Fruit fly (Drosophila melanogaster) whole organism, embryonic: ENCODE measurements around the gene CG14309.

Experiments
- ATbp ChIP-seq: fragments of 200-800 bp; sonication (Bioruptor generic); optimal IDR thresholded peaks from 2 replicates; lab custom pipeline; 2017; ENCODE audit warnings: missing biosample characterization, mild to moderate bottlenecking, missing genetic modification characterization, missing genetic modification reagents
- BEAF-32 ChIP-seq: fragments of 200-800 bp; sonication (Bioruptor generic); optimal IDR thresholded peaks from 3 replicates; lab custom pipeline; 2017; ENCODE audit warnings: missing biosample characterization, missing genetic modification characterization, mild to moderate bottlenecking, moderate library complexity, missing genetic modification reagents
- CG12299 ChIP-seq: fragments of 200-800 bp; sonication (Bioruptor generic); optimal IDR thresholded peaks from 2 replicates; lab custom pipeline; 2018; ENCODE audit warnings: missing biosample characterization, mild to moderate bottlenecking, missing genetic modification characterization
- CG13296 ChIP-seq: fragments of 200-800 bp; sonication (Bioruptor generic); optimal IDR thresholded peaks from 3 replicates; lab custom pipeline; 2018; ENCODE audit warnings: missing biosample characterization, mild to moderate bottlenecking, missing genetic modification characterization
- CG13775 ChIP-seq: fragments of 200-800 bp; sonication (Bioruptor generic); optimal IDR thresholded peaks from 3 replicates; lab custom pipeline; 2017; ENCODE audit warnings: missing biosample characterization, mild to moderate bottlenecking, missing genetic modification characterization
- CG14860 ChIP-seq: fragments of 200-800 bp; sonication (Bioruptor generic); IDR thresholded peaks from 3 replicates; pipeline ENCODE4 v1.3.6; 2022; ENCODE audit warnings: missing biosample characterization, missing genetic modification characterization; ENCODE audit not compliant: partially characterized antibody
- CG17385 ChIP-seq: fragments of 200-800 bp; sonication (Bioruptor generic); optimal IDR thresholded peaks from 3 replicates; lab custom pipeline; 2018; ENCODE audit warnings: missing biosample characterization, mild to moderate bottlenecking, missing genetic modification characterization
- CG2712 ChIP-seq: fragments of 200-800 bp; optimal IDR thresholded peaks from 3 replicates; lab custom pipeline; 2019; ENCODE audit warnings: missing biosample characterization, mild to moderate bottlenecking, missing genetic modification characterization, moderate library complexity
- CG30403 ChIP-seq: fragments of 200-800 bp; sonication (Bioruptor generic); optimal IDR thresholded peaks from 3 replicates; lab custom pipeline; 2016; ENCODE audit warnings: missing biosample characterization, missing genetic modification characterization
- CG32772 ChIP-seq: fragments of 200-800 bp; sonication (Bioruptor generic); IDR thresholded peaks from 2 replicates; pipeline ENCODE4 v1.3.6; 2022; ENCODE audit warnings: missing biosample characterization, missing genetic modification characterization
- CG3281 ChIP-seq: fragments of 200-800 bp; sonication (Bioruptor generic); optimal IDR thresholded peaks from 3 replicates; lab custom pipeline; 2017; ENCODE audit warnings: missing biosample characterization, mild to moderate bottlenecking, missing genetic modification characterization
- CG3407 ChIP-seq: fragments of 200-800 bp; sonication (Bioruptor generic); optimal IDR thresholded peaks from 2 replicates; lab custom pipeline; 2018; ENCODE audit warnings: missing biosample characterization, mild to moderate bottlenecking, missing genetic modification characterization
- CG34224 ChIP-seq: fragments of 200-800 bp; sonication (Bioruptor generic); IDR thresholded peaks from 3 replicates; pipeline ENCODE4 v1.3.6; 2022; ENCODE audit warnings: missing biosample characterization, missing genetic modification characterization; ENCODE audit not compliant: partially characterized antibody
- CG6765 ChIP-seq: fragments of 200-800 bp; sonication (Bioruptor generic); optimal IDR thresholded peaks from 3 replicates; lab custom pipeline; 2017; ENCODE audit warnings: missing biosample characterization, mild to moderate bottlenecking, missing genetic modification characterization
- CG7839 ChIP-seq: fragments of 200-800 bp; sonication (Bioruptor generic); optimal IDR thresholded peaks from 3 replicates; lab custom pipeline; 2018; ENCODE audit warnings: missing biosample characterization, mild to moderate bottlenecking, missing genetic modification characterization, moderate library complexity
- CG9215 ChIP-seq: fragments of 200-800 bp; sonication (Bioruptor generic); IDR thresholded peaks from 2 replicates; pipeline ENCODE4 v1.3.6; 2022; ENCODE audit warnings: missing biosample characterization, missing genetic modification characterization
- CG9727 ChIP-seq: fragments of 200-800 bp; sonication (Bioruptor generic); optimal IDR thresholded peaks from 3 replicates; lab custom pipeline; 2017; ENCODE audit warnings: missing biosample characterization, mild to moderate bottlenecking, missing genetic modification characterization
- CTCF ChIP-seq: fragments of 200-800 bp; sonication (Bioruptor generic); optimal IDR thresholded peaks from 2 replicates; lab custom pipeline; 2017; ENCODE audit warnings: missing biosample characterization, mild to moderate bottlenecking, missing genetic modification characterization, moderate library complexity
- Dbx ChIP-seq: fragments of 200-800 bp; sonication (Bioruptor generic); IDR thresholded peaks from 3 replicates; pipeline ENCODE4 v1.3.6; 2022; ENCODE audit warnings: missing biosample characterization, missing genetic modification characterization
- Deaf1 ChIP-seq: fragments of 200-800 bp; optimal IDR thresholded peaks from 3 replicates; lab custom pipeline; 2019; ENCODE audit warnings: missing biosample characterization, mild to moderate bottlenecking, missing genetic modification characterization, moderate library complexity
- Dek ChIP-seq: fragments of 200-800 bp; sonication (Bioruptor generic); optimal IDR thresholded peaks from 3 replicates; lab custom pipeline; 2019; ENCODE audit warnings: missing biosample characterization, mild to moderate bottlenecking, missing genetic modification characterization, moderate library complexity
- HLH3B ChIP-seq: fragments of 200-800 bp; sonication (Bioruptor generic); IDR thresholded peaks from 2 replicates; pipeline ENCODE4 v1.3.6; 2022; ENCODE audit warnings: missing biosample characterization, missing genetic modification characterization
- Hr3 ChIP-seq: fragments of 200-800 bp; sonication (Bioruptor generic); optimal IDR thresholded peaks from 3 replicates; lab custom pipeline; 2016; ENCODE audit warnings: missing biosample characterization, missing genetic modification characterization
- Max ChIP-seq: fragments of 200-800 bp; sonication (Bioruptor generic); optimal IDR thresholded peaks from 2 replicates; lab custom pipeline; 2016; ENCODE audit warnings: missing biosample characterization, mild to moderate bottlenecking, missing genetic modification characterization
- Med ChIP-seq: fragments of 200-800 bp; sonication (Bioruptor generic); peaks from one replicate; lab custom pipeline; 2016; ENCODE audit warnings: missing biosample characterization, missing genetic modification characterization, mild to moderate bottlenecking, inconsistent platforms, moderate library complexity
- NFAT ChIP-seq: fragments of 200-800 bp; sonication (Bioruptor generic); IDR thresholded peaks from 2 replicates; pipeline ENCODE4 v1.3.6; 2022; ENCODE audit warnings: missing biosample characterization, missing genetic modification characterization
- Oli ChIP-seq: fragments of 200-800 bp; sonication (Bioruptor generic); optimal IDR thresholded peaks from 2 replicates; lab custom pipeline; 2018; ENCODE audit warnings: missing biosample characterization, mild to moderate bottlenecking, missing genetic modification characterization, moderate library complexity
- Sin3A ChIP-seq: fragments of >200 bp; optimal IDR thresholded peaks from 2 replicates; lab custom pipeline; 2018
- Sox102F ChIP-seq: fragments of 200-800 bp; sonication (Bioruptor generic); optimal IDR thresholded peaks from 2 replicates; lab custom pipeline; 2018; ENCODE audit warnings: missing biosample characterization, mild to moderate bottlenecking, missing genetic modification characterization, moderate library complexity
- ara ChIP-seq: fragments of 200-800 bp; sonication (Bioruptor generic); IDR thresholded peaks from 2 replicates; pipeline ENCODE4 v1.3.6; 2022; ENCODE audit warnings: missing biosample characterization, missing genetic modification characterization
- bab2 ChIP-seq: fragments of 200-800 bp; sonication (Bioruptor generic); optimal IDR thresholded peaks from 2 replicates; lab custom pipeline; 2016; ENCODE audit warnings: missing biosample characterization, missing genetic modification characterization
- bsh ChIP-seq, 2 experiments: fragments of 200-800 bp; sonication (Bioruptor generic); optimal IDR thresholded peaks; 2 replicates each; lab custom pipeline; 2017 to 2018; ENCODE audit warnings: mild to moderate bottlenecking in 2 of 2, missing biosample characterization in 2 of 2, missing genetic modification characterization in 2 of 2, moderate library complexity in 1 of 2
- caup ChIP-seq: fragments of 200-800 bp; sonication (Bioruptor generic); optimal IDR thresholded peaks from 3 replicates; lab custom pipeline; 2017; ENCODE audit warnings: missing biosample characterization, mild to moderate bottlenecking, missing genetic modification characterization, moderate library complexity; ENCODE audit not compliant: severe bottlenecking
- ci ChIP-seq: fragments of 200-800 bp; sonication (Bioruptor generic); IDR thresholded peaks from 3 replicates; pipeline ENCODE4 v1.3.6; 2022; ENCODE audit warnings: missing biosample characterization, missing genetic modification characterization
- da ChIP-seq: fragments of 200-800 bp; sonication (Bioruptor generic); optimal IDR thresholded peaks from 2 replicates; lab custom pipeline; 2016; ENCODE audit warnings: missing biosample characterization, missing genetic modification characterization
- dysf ChIP-seq: fragments of 200-800 bp; sonication (Bioruptor generic); IDR thresholded peaks from 3 replicates; pipeline ENCODE4 v1.3.6; 2022; ENCODE audit warnings: missing biosample characterization, missing genetic modification characterization
- grau ChIP-seq: fragments of 200-800 bp; optimal IDR thresholded peaks from 3 replicates; lab custom pipeline; 2019; ENCODE audit warnings: missing biosample characterization, mild to moderate bottlenecking, missing genetic modification characterization, moderate library complexity
- lbe ChIP-seq: fragments of 200-800 bp; sonication (Bioruptor generic); optimal IDR thresholded peaks from 2 replicates; lab custom pipeline; 2016; ENCODE audit warnings: missing biosample characterization, mild to moderate bottlenecking, missing genetic modification characterization
- lmd ChIP-seq: fragments of 200-800 bp; sonication (Bioruptor generic); IDR thresholded peaks from 2 replicates; pipeline ENCODE4 v1.3.6; 2022; ENCODE audit warnings: missing biosample characterization, missing genetic modification characterization
- maf-S ChIP-seq: fragments of 200-800 bp; sonication (Bioruptor generic); optimal IDR thresholded peaks from 2 replicates; lab custom pipeline; 2016; ENCODE audit warnings: missing biosample characterization, missing genetic modification characterization
- org-1 ChIP-seq: fragments of 200-800 bp; sonication (Bioruptor generic); optimal IDR thresholded peaks from 2 replicates; lab custom pipeline; 2017; ENCODE audit warnings: missing biosample characterization, missing genetic modification characterization
- phol ChIP-seq: fragments of 200-800 bp; sonication (Bioruptor generic); optimal IDR thresholded peaks from 3 replicates; lab custom pipeline; 2018; ENCODE audit warnings: missing biosample characterization, mild to moderate bottlenecking, missing genetic modification characterization, moderate library complexity
- rib ChIP-seq: fragments of 200-800 bp; sonication (Bioruptor generic); IDR thresholded peaks from 2 replicates; pipeline ENCODE4 v1.3.6; 2022; ENCODE audit warnings: missing biosample characterization, missing genetic modification characterization
- row ChIP-seq: fragments of 200-800 bp; sonication (Bioruptor generic); IDR thresholded peaks from 3 replicates; pipeline ENCODE4 v1.3.6; 2022; ENCODE audit warnings: missing biosample characterization, missing genetic modification characterization
- run ChIP-seq: fragments of 200-800 bp; sonication (Bioruptor generic); optimal IDR thresholded peaks from 3 replicates; lab custom pipeline; 2018; ENCODE audit warnings: missing biosample characterization, mild to moderate bottlenecking, missing genetic modification characterization
- sob ChIP-seq: fragments of 200-800 bp; sonication (Bioruptor generic); IDR thresholded peaks from 2 replicates; pipeline ENCODE4 v1.3.6; 2022; ENCODE audit warnings: missing biosample characterization, missing genetic modification characterization
- sr ChIP-seq: fragments of 200-800 bp; sonication (Bioruptor generic); IDR thresholded peaks from 3 replicates; pipeline ENCODE4 v1.3.6; 2022; ENCODE audit warnings: missing biosample characterization, missing genetic modification characterization
- stc ChIP-seq: fragments of 200-800 bp; sonication (Bioruptor generic); IDR thresholded peaks from 2 replicates; pipeline ENCODE4 v1.3.6; 2022; ENCODE audit warnings: missing biosample characterization, missing genetic modification characterization
- tin ChIP-seq: fragments of 200-800 bp; sonication (Bioruptor generic); optimal IDR thresholded peaks from 3 replicates; lab custom pipeline; 2016; ENCODE audit warnings: missing biosample characterization, missing genetic modification characterization
- unc-4 ChIP-seq: fragments of 200-800 bp; sonication (Bioruptor generic); IDR thresholded peaks from 2 replicates; pipeline ENCODE4 v1.3.6; 2022; ENCODE audit warnings: missing biosample characterization, missing genetic modification characterization; ENCODE audit not compliant: partially characterized antibody
- zf30C ChIP-seq: fragments of 200-800 bp; sonication (Bioruptor generic); optimal IDR thresholded peaks from 3 replicates; lab custom pipeline; 2018; ENCODE audit warnings: missing biosample characterization, mild to moderate bottlenecking, missing genetic modification characterization

CG14309 gene

dm6 chr3R:18393436-18393835 lies 8.6 kb upstream of the CG14309 start (continued):
- TF ChIP-seq grau (peak; percentile 70), Sox102F (GFP tag; lab: Kevin White, UChicago) (peak; percentile 69), lmd (GFP tag; lab: Robert Waterston, UW) (peak; percentile 34; the same call in 1 of the 2 replicates), CG3407 (peak; percentile 9), run (tag; lab: Kevin White, UChicago) (peak; percentile 30), CG6765 (peak; percentile 15), Sin3A (no peak), Oli (peak; percentile 50), tin (GFP tag; lab: Kevin White, UChicago) (peak; percentile 16), CG17385 (GFP tag; lab: Kevin White, UChicago) (peak; percentile 54), NFAT (peak; percentile 43; the same call in 1 of the 2 replicates), Hr3 (GFP tag; lab: Kevin White, UChicago) (peak; percentile 24), CG2712 (tag; lab: Kevin White, UChicago) (peak; percentile 64), CG30403 (GFP tag; lab: Kevin White, UChicago) (peak; percentile 63), phol (tag; lab: Kevin White, UChicago) (peak; percentile 28), Deaf1 (tag; lab: Kevin White, UChicago) (no peak), sob (GFP tag; lab: Robert Waterston, UW) (peak; percentile 45; the same call in 1 of the 2 replicates), CG12299 (tag; lab: Kevin White, UChicago) (peak; percentile 21), org-1 (GFP tag; lab: Kevin White, UChicago) (peak; percentile 27), ATbp (GFP tag; lab: Kevin White, UChicago) (peak; percentile 19), sr (no peak), bsh (GFP tag; optimal IDR thresholded peaks at IDR 0.05; lab: Kevin White, UChicago) (peak in 1 of 2 experiments; percentile 52), CG32772 (GFP tag; lab: Robert Waterston, UW) (peak; percentile 46; the same call in 1 of the 2 replicates), bab2 (GFP tag; lab: Kevin White, UChicago) (peak; percentile 6), ara (GFP tag; lab: Robert Waterston, UW) (peak; percentile 14; the same call in 1 of the 2 replicates), CG9727 (GFP tag; lab: Kevin White, UChicago) (peak; percentile 54), Dek (tag; lab: Kevin White, UChicago) (peak; percentile 44), zf30C (peak; percentile 28), CG3281 (GFP tag; lab: Kevin White, UChicago) (peak; percentile 7), CG9215 (GFP tag; lab: Robert Waterston, UW) (peak; percentile 45), CG13775 (peak; percentile 59), CTCF (GFP tag; lab: Kevin White, UChicago) (no peak), ci (GFP tag; lab: Robert Waterston, UW) (0 out of 3 replicates have a peak, but pooled peaks have one; percentile 47), Med (GFP tag; lab: Kevin White, UChicago) (peak; percentile 86), CG34224 (GFP tag; lab: Robert Waterston, UW) (no peak), CG7839 (tag; lab: Kevin White, UChicago) (peak; percentile 71), dysf (peak; percentile 65), Dbx (GFP tag; lab: Robert Waterston, UW) (peak; percentile 51; the same call in 2 of the 3 replicates), HLH3B (GFP tag; lab: Robert Waterston, UW) (no peak), row (GFP tag; lab: Robert Waterston, UW) (peak; percentile 79), da (no peak), stc (peak; percentile 36; the same call in 1 of the 2 replicates), CG14860 (GFP tag; lab: Robert Waterston, UW) (no peak), maf-S (GFP tag; lab: Kevin White, UChicago) (no peak), Max (GFP tag; lab: Kevin White, UChicago) (no peak), caup (GFP tag; lab: Kevin White, UChicago) (no peak), unc-4 (GFP tag; lab: Robert Waterston, UW) (no peak), CG13296 (peak; percentile 22), lbe (peak; percentile 62), BEAF-32 (no peak), rib (no peak)
